Worm (Caenorhabditis elegans): ENCODE data around the gene mpdu-1.

The mpdu-1 gene

DNA sequence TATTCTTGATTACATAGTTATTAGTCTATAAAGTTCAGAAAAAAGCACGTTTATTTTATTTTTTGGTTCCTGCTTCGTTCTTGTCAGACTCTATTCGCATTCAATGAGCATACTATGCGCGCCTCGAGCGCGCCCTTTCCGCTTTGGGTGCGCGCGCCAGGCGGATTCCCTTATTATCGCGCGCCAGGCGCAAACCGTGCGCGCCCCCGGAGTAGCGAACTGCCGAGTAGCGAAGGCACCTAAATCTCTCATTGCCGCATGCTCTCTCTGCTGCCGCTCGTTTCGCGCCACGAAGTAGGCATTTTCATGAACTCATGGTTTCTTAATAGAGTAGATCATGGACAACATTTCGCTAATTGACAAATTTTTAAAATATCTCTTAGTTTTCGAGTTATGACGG lies 31.9 kb downstream of the mpdu-1 start:
- TF ChIP-seq nhr-237 (tag; optimal IDR thresholded peaks at IDR 0.05) (no peak), nhr-76 (tag; optimal IDR thresholded peaks at IDR 0.05) (no peak), ZK546.5 (tag; optimal IDR thresholded peaks at IDR 0.05) (no peak), egl-27 (tag; optimal IDR thresholded peaks at IDR 0.05) (no peak), nfya-1 (tag; optimal IDR thresholded peaks at IDR 0.05; ENCODE audit: insufficient read depth) (no peak), unc-39 (tag; optimal IDR thresholded peaks at IDR 0.05) (no peak), egl-5 (tag; optimal IDR thresholded peaks at IDR 0.05) (no peak), elt-3 (tag; optimal IDR thresholded peaks at IDR 0.05) (no peak), fos-1 (tag; optimal IDR thresholded peaks at IDR 0.05) (no peak)

DNA sequence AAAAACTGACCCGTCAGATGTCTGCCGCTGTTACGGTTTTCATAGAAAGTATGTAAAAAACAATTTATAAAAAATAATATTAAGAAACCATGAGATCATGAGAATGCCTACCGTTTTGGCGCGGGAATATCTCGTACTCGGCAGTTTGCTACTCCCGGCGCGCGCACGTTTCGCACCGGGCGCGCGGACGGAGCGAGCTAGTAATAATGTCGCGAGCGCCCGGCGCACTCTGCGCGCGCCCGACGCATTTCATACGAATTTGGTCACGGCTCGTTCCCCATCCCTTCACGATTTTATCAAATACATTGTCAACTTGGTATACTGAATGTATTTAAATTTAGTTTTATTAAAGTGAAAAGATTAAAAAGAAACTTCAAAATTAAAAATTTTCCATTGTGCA lies 33.1 kb downstream of the mpdu-1 start:
- TF ChIP-seq snpc-4 (tag; optimal IDR thresholded peaks at IDR 0.05) (no peak), ceh-82 (tag; optimal IDR thresholded peaks at IDR 0.05) (no peak), lin-15B (tag; optimal IDR thresholded peaks at IDR 0.05) (no peak), nhr-43 (tag; optimal IDR thresholded peaks at IDR 0.05; ENCODE audit: poor library complexity, severe bottlenecking) (no peak), daf-12 (tag; optimal IDR thresholded peaks at IDR 0.05) (no peak)

DNA sequence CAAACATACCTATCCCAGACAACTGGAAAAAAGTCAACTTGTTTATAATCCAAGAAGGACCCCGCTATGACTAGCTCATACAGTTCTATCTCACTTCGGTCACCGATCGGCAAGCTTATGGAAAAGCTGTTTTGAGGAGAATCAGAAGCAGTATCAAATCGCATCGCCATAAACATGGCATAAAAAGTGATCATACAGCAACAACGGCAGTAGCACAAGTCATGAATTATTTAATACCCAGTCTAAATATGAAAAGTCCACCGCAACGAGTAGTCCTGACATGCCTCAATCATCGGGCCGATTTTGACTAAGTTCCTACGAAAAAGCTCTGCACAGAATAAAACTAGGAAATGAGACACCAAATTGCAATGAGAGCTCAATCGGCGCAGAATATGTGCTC lies 35.4 kb downstream of the mpdu-1 start:
- TF ChIP-seq nhr-28 (tag; optimal IDR thresholded peaks at IDR 0.05) = no peak
- TF ChIP-seq elt-3 (tag; optimal IDR thresholded peaks at IDR 0.05) = no peak
- no peak for TF ChIP-seq elt-2 (tag; optimal IDR thresholded peaks at IDR 0.05)
- no peak for TF ChIP-seq fkh-2 (tag; optimal IDR thresholded peaks at IDR 0.05)
- no peak for TF ChIP-seq elt-1 (tag; optimal IDR thresholded peaks at IDR 0.05)
- no peak for TF ChIP-seq ceh-9 (tag; optimal IDR thresholded peaks at IDR 0.05)
- no peak for TF ChIP-seq mml-1 (tag; optimal IDR thresholded peaks at IDR 0.05)
- TF ChIP-seq unc-62 (GFP tag; optimal IDR thresholded peaks at IDR 0.05) = no peak
- no peak for TF ChIP-seq nhr-43 (tag; optimal IDR thresholded peaks at IDR 0.05; ENCODE audit: poor library complexity, severe bottlenecking)
- TF ChIP-seq fkh-10 (GFP tag; optimal IDR thresholded peaks at IDR 0.05) = no peak
- TF ChIP-seq ztf-11 (tag; optimal IDR thresholded peaks at IDR 0.05) = no peak
- TF ChIP-seq egl-27 (tag; optimal IDR thresholded peaks at IDR 0.05) = no peak
- no peak for TF ChIP-seq fos-1 (tag; optimal IDR thresholded peaks at IDR 0.05)
- TF ChIP-seq ceh-28 (tag; optimal IDR thresholded peaks at IDR 0.05) = no peak
- no peak for TF ChIP-seq nhr-25 (tag; optimal IDR thresholded peaks at IDR 0.05)
- TF ChIP-seq lin-15B (tag; optimal IDR thresholded peaks at IDR 0.05) = no peak
- TF ChIP-seq daf-12 (tag; optimal IDR thresholded peaks at IDR 0.05) = no peak
- TF ChIP-seq lin-39 (tag; optimal IDR thresholded peaks at IDR 0.05) = no peak
- no peak for TF ChIP-seq snpc-4 (tag; optimal IDR thresholded peaks at IDR 0.05)

DNA sequence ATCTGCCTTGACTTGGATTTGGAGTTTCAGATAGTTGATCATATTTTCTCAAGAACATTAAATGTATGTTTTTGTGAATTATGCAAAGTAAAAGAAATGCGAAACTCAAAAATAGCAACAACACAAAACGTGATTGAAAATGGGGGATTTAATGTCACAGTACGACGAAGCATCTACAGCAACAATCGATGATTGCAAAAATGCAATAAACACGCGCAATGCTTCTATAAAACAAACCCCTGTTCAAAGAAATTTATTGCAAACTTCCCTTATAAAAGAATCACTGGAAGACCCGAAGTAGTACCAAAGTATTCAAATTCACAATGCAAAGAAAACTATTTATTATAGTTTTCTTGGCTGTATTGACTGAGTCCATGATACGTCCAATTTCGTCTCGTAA lies 40.8 kb downstream of the mpdu-1 start, which contains the start of gene clec-219:
Gene clec-219 (plus strand): TSS at position 301 of the 400 bp plus-strand sequence.
- no peak for TF ChIP-seq elt-2 (tag; optimal IDR thresholded peaks at IDR 0.05)
- no peak for TF ChIP-seq egl-5 (tag; optimal IDR thresholded peaks at IDR 0.05)
- TF ChIP-seq nhr-67 (tag; optimal IDR thresholded peaks at IDR 0.05) = no peak
- TF ChIP-seq nhr-12 (tag; optimal IDR thresholded peaks at IDR 0.05) = no peak
- no peak for TF ChIP-seq fkh-10 (GFP tag; optimal IDR thresholded peaks at IDR 0.05)
- no peak for TF ChIP-seq ztf-4 (tag; optimal IDR thresholded peaks at IDR 0.05)
- TF ChIP-seq ceh-28 (tag; optimal IDR thresholded peaks at IDR 0.05) = no peak
- TF ChIP-seq ceh-9 (tag; optimal IDR thresholded peaks at IDR 0.05) = no peak
- no peak for TF ChIP-seq nhr-28 (tag; optimal IDR thresholded peaks at IDR 0.05)
- TF ChIP-seq pqm-1 (tag; optimal IDR thresholded peaks at IDR 0.05) = no peak
- no peak for TF ChIP-seq fkh-2 (tag; optimal IDR thresholded peaks at IDR 0.05)
- no peak for TF ChIP-seq lin-39 (tag; optimal IDR thresholded peaks at IDR 0.05)

DNA sequence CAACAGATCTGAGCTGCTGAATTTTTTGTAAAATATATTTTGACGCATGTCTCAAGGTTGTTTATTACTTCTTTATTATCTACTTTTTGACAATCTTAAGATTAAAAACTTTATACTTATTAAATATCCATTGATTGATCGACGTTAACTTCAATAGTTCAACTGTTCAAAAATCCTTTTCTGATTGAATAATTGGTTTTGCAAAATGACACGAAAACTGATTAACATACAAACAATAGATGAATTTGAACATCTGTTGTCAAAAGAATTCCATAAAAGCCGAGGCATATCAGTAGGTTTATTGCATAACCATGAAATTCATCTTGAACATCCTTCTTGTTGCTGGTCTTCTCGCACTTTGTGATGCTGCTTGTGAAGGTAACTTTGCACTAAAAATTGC lies 47.8 kb downstream of the mpdu-1 start, which contains the start of gene W02D7.12:
Gene W02D7.12 (plus strand): TSS at position 301 of the 400 bp plus-strand sequence.
- no peak for TF ChIP-seq jun-1 (tag; optimal IDR thresholded peaks at IDR 0.05)
- TF ChIP-seq pha-4 (tag; optimal IDR thresholded peaks at IDR 0.05) = no peak
- no peak for TF ChIP-seq aly-2 (tag; optimal IDR thresholded peaks at IDR 0.05)
- TF ChIP-seq unc-39 (tag; optimal IDR thresholded peaks at IDR 0.05) = no peak
- TF ChIP-seq ceh-28 (tag; optimal IDR thresholded peaks at IDR 0.05) = no peak
- no peak for TF ChIP-seq nhr-25 (tag; optimal IDR thresholded peaks at IDR 0.05)
- TF ChIP-seq unc-62 (GFP tag; optimal IDR thresholded peaks at IDR 0.05) = no peak
- no peak for TF ChIP-seq elt-3 (tag; optimal IDR thresholded peaks at IDR 0.05)
- no peak for TF ChIP-seq zag-1 (tag; optimal IDR thresholded peaks at IDR 0.05)
- no peak for TF ChIP-seq nhr-23 (tag; optimal IDR thresholded peaks at IDR 0.05)
- no peak for TF ChIP-seq lin-15B (tag; optimal IDR thresholded peaks at IDR 0.05)

Measured in whole organism, L3 larva.